Fruit fly (Drosophila melanogaster) whole organism, embryonic: ENCODE measurements around the gene Orct2.

ENCODE experiments used
- Blimp-1 ChIP-seq: fragments of 200-800 bp; sonication (Bioruptor generic); optimal IDR thresholded peaks from 3 replicates; lab custom pipeline; 2018; ENCODE audit warnings: missing biosample characterization, missing genetic modification characterization, mild to moderate bottlenecking, moderate library complexity, missing genetic modification reagents
- CG10321 ChIP-seq: fragments of 200-800 bp; sonication (Bioruptor generic); IDR thresholded peaks from 2 replicates; pipeline ENCODE4 v1.3.6; 2022; ENCODE audit warnings: missing biosample characterization, missing genetic modification characterization
- CG10543 ChIP-seq: fragments of 200-800 bp; sonication (Bioruptor generic); optimal IDR thresholded peaks from 3 replicates; lab custom pipeline; 2017; ENCODE audit warnings: missing biosample characterization, mild to moderate bottlenecking, missing genetic modification characterization, moderate library complexity
- CG11085 ChIP-seq: fragments of 200-800 bp; sonication (Bioruptor generic); IDR thresholded peaks from 2 replicates; pipeline ENCODE4 v1.3.6; 2022; ENCODE audit warnings: missing biosample characterization, missing genetic modification characterization
- CG11695 ChIP-seq: fragments of 200-800 bp; sonication (Bioruptor generic); IDR thresholded peaks from 3 replicates; pipeline ENCODE4 v1.3.6; 2022; ENCODE audit warnings: missing biosample characterization, missing genetic modification characterization
- CG13296 ChIP-seq: fragments of 200-800 bp; sonication (Bioruptor generic); optimal IDR thresholded peaks from 3 replicates; lab custom pipeline; 2018; ENCODE audit warnings: missing biosample characterization, mild to moderate bottlenecking, missing genetic modification characterization
- CG14050 ChIP-seq: fragments of 200-800 bp; sonication (Bioruptor generic); IDR thresholded peaks from 3 replicates; pipeline ENCODE4 v1.3.6; 2022; ENCODE audit warnings: missing biosample characterization, missing genetic modification characterization
- CG17802 ChIP-seq: fragments of 200-800 bp; sonication (Bioruptor generic); optimal IDR thresholded peaks from 2 replicates; lab custom pipeline; 2018; ENCODE audit warnings: missing biosample characterization, mild to moderate bottlenecking, missing genetic modification characterization, moderate library complexity
- CG2116 ChIP-seq: fragments of 200-800 bp; sonication (Bioruptor generic); optimal IDR thresholded peaks from 3 replicates; lab custom pipeline; 2018; ENCODE audit warnings: missing biosample characterization, mild to moderate bottlenecking, missing genetic modification characterization
- CG2889 ChIP-seq: fragments of 200-800 bp; sonication (Bioruptor generic); IDR thresholded peaks from 3 replicates; pipeline ENCODE4 v1.3.6; 2022; ENCODE audit warnings: missing biosample characterization, missing genetic modification characterization
- CG31441 ChIP-seq: fragments of 200-800 bp; sonication (Bioruptor generic); IDR thresholded peaks from 2 replicates; pipeline ENCODE4 v1.3.6; 2022; ENCODE audit warnings: missing biosample characterization, missing genetic modification characterization
- CG3163 ChIP-seq: fragments of 200-800 bp; sonication (Bioruptor generic); optimal IDR thresholded peaks from 3 replicates; lab custom pipeline; 2016; ENCODE audit warnings: missing biosample characterization, missing genetic modification characterization
- CG3726 ChIP-seq: fragments of 200-800 bp; sonication (Bioruptor generic); IDR thresholded peaks from 3 replicates; pipeline ENCODE4, ENCODE4 v1.3.6; 2022; ENCODE audit warnings: missing biosample characterization, missing genetic modification characterization
- CG6765 ChIP-seq: fragments of 200-800 bp; sonication (Bioruptor generic); optimal IDR thresholded peaks from 3 replicates; lab custom pipeline; 2017; ENCODE audit warnings: missing biosample characterization, mild to moderate bottlenecking, missing genetic modification characterization
- CG6813 ChIP-seq: fragments of 200-800 bp; sonication (Bioruptor generic); optimal IDR thresholded peaks from 2 replicates; lab custom pipeline; 2017; ENCODE audit warnings: missing biosample characterization, missing genetic modification characterization, mild to moderate bottlenecking, moderate library complexity, missing genetic modification reagents
- CG7556 ChIP-seq: fragments of 200-800 bp; sonication (Bioruptor generic); optimal IDR thresholded peaks from 2 replicates; lab custom pipeline; 2017; ENCODE audit warnings: missing biosample characterization, mild to moderate bottlenecking, missing genetic modification characterization
- CG8290 ChIP-seq, 3 experiments: fragments of 200-800 bp; sonication (Bioruptor generic); optimal IDR thresholded peaks; 2 replicates each; lab custom pipeline; 2016 to 2019; ENCODE audit warnings: missing biosample characterization in 3 of 3, missing genetic modification characterization in 3 of 3, mild to moderate bottlenecking in 2 of 3, moderate library complexity in 1 of 3
- CG9215 ChIP-seq: fragments of 200-800 bp; sonication (Bioruptor generic); IDR thresholded peaks from 2 replicates; pipeline ENCODE4 v1.3.6; 2022; ENCODE audit warnings: missing biosample characterization, missing genetic modification characterization
- Chrac-16 ChIP-seq: fragments of 200-800 bp; sonication (Bioruptor generic); optimal IDR thresholded peaks from 3 replicates; lab custom pipeline; 2016; ENCODE audit warnings: missing biosample characterization, missing genetic modification characterization
- Deaf1 ChIP-seq: fragments of 200-800 bp; optimal IDR thresholded peaks from 3 replicates; lab custom pipeline; 2019; ENCODE audit warnings: missing biosample characterization, mild to moderate bottlenecking, missing genetic modification characterization, moderate library complexity
- Dek ChIP-seq: fragments of 200-800 bp; sonication (Bioruptor generic); optimal IDR thresholded peaks from 3 replicates; lab custom pipeline; 2019; ENCODE audit warnings: missing biosample characterization, mild to moderate bottlenecking, missing genetic modification characterization, moderate library complexity
- E2f1 ChIP-seq: fragments of 200-800 bp; sonication (Bioruptor generic); IDR thresholded peaks from 2 replicates; pipeline ENCODE4 v1.3.6; 2022; ENCODE audit warnings: missing biosample characterization, missing genetic modification characterization
- Ets65A ChIP-seq: fragments of 200-800 bp; sonication (Bioruptor generic); peaks from one replicate; lab custom pipeline; 2016; ENCODE audit warnings: missing biosample characterization, missing genetic modification characterization
- GATAe ChIP-seq: fragments of 200-800 bp; sonication (Bioruptor generic); conservative IDR thresholded peaks from 2 replicates; pipeline ENCODE4 v1.3.6; 2022; ENCODE audit warnings: missing biosample characterization, missing genetic modification characterization
- HLH3B ChIP-seq: fragments of 200-800 bp; sonication (Bioruptor generic); IDR thresholded peaks from 2 replicates; pipeline ENCODE4 v1.3.6; 2022; ENCODE audit warnings: missing biosample characterization, missing genetic modification characterization
- Hmx ChIP-seq: fragments of 200-800 bp; sonication (Bioruptor generic); optimal IDR thresholded peaks from 2 replicates; lab custom pipeline; 2016; ENCODE audit warnings: missing biosample characterization, missing genetic modification characterization
- Lhr ChIP-seq: fragments of 200-800 bp; sonication (Bioruptor generic); optimal IDR thresholded peaks from 3 replicates; lab custom pipeline; 2017; ENCODE audit warnings: mild to moderate bottlenecking, missing biosample characterization, missing genetic modification reagents, missing genetic modification characterization
- MTF-1 ChIP-seq: fragments of 200-800 bp; sonication (Bioruptor generic); optimal IDR thresholded peaks from 2 replicates; lab custom pipeline; 2018; ENCODE audit warnings: missing biosample characterization, mild to moderate bottlenecking, missing genetic modification characterization, borderline replicate concordance
- Mrtf ChIP-seq: fragments of 200-800 bp; sonication (Bioruptor generic); IDR thresholded peaks from 3 replicates; pipeline ENCODE4 v1.3.6; 2022; ENCODE audit warnings: missing biosample characterization, missing genetic modification characterization
- Optix ChIP-seq: fragments of 200-800 bp; sonication (Bioruptor generic); IDR thresholded peaks from 3 replicates; pipeline ENCODE4 v1.3.6; 2022; ENCODE audit warnings: missing biosample characterization, missing genetic modification characterization
- Side ChIP-seq: fragments of 200-800 bp; sonication (Bioruptor generic); optimal IDR thresholded peaks from 2 replicates; lab custom pipeline; 2016; ENCODE audit warnings: missing biosample characterization, missing genetic modification characterization
- Sin3A ChIP-seq: fragments of >200 bp; optimal IDR thresholded peaks from 2 replicates; lab custom pipeline; 2018
- Sox102F ChIP-seq: fragments of 200-800 bp; sonication (Bioruptor generic); optimal IDR thresholded peaks from 2 replicates; lab custom pipeline; 2018; ENCODE audit warnings: missing biosample characterization, mild to moderate bottlenecking, missing genetic modification characterization, moderate library complexity
- Usf ChIP-seq: fragments of 200-800 bp; sonication (Bioruptor generic); optimal IDR thresholded peaks from 2 replicates; lab custom pipeline; 2017; ENCODE audit warnings: missing genotype, missing biosample characterization, missing genetic modification characterization
- dimm ChIP-seq: fragments of 200-800 bp; sonication (Bioruptor generic); IDR thresholded peaks from 2 replicates; pipeline ENCODE4 v1.3.6; 2022; ENCODE audit warnings: missing biosample characterization, missing genetic modification characterization
- dm ChIP-seq: fragments of 200-800 bp; sonication (Bioruptor generic); optimal IDR thresholded peaks from 3 replicates; lab custom pipeline; 2016; ENCODE audit warnings: missing biosample characterization, missing genetic modification characterization
- dysf ChIP-seq: fragments of 200-800 bp; sonication (Bioruptor generic); IDR thresholded peaks from 3 replicates; pipeline ENCODE4 v1.3.6; 2022; ENCODE audit warnings: missing biosample characterization, missing genetic modification characterization
- emc ChIP-seq: fragments of 200-800 bp; sonication (Bioruptor generic); optimal IDR thresholded peaks from 2 replicates; lab custom pipeline; 2016; ENCODE audit warnings: missing biosample characterization, missing genetic modification characterization
- fd3F ChIP-seq: fragments of 200-800 bp; sonication (Bioruptor generic); optimal IDR thresholded peaks from 2 replicates; lab custom pipeline; 2018; ENCODE audit warnings: missing biosample characterization, mild to moderate bottlenecking, missing genetic modification characterization, moderate library complexity
- gt ChIP-seq: fragments of 200-800 bp; sonication (Bioruptor generic); IDR thresholded peaks from 2 replicates; pipeline ENCODE4 v1.3.6; 2022; ENCODE audit warnings: missing biosample characterization, missing genetic modification characterization
- kay ChIP-seq: fragments of 200-800 bp; sonication (Bioruptor generic); optimal IDR thresholded peaks from 2 replicates; lab custom pipeline; 2016; ENCODE audit warnings: missing biosample characterization, missing genetic modification characterization
- klu ChIP-seq: fragments of 200-800 bp; sonication (Bioruptor generic); IDR thresholded peaks from 2 replicates; pipeline ENCODE4 v1.3.6; 2022; ENCODE audit warnings: missing biosample characterization, missing genetic modification characterization
- lmd ChIP-seq: fragments of 200-800 bp; sonication (Bioruptor generic); IDR thresholded peaks from 2 replicates; pipeline ENCODE4 v1.3.6; 2022; ENCODE audit warnings: missing biosample characterization, missing genetic modification characterization
- pita ChIP-seq: fragments of 200-800 bp; sonication (Bioruptor generic); optimal IDR thresholded peaks from 2 replicates; lab custom pipeline; 2017; ENCODE audit warnings: missing biosample characterization, mild to moderate bottlenecking, missing genetic modification characterization
- slou ChIP-seq: fragments of 200-800 bp; sonication (Bioruptor generic); optimal IDR thresholded peaks from 3 replicates; lab custom pipeline; 2016; ENCODE audit warnings: missing biosample characterization, missing genetic modification characterization
- sr ChIP-seq: fragments of 200-800 bp; sonication (Bioruptor generic); IDR thresholded peaks from 3 replicates; pipeline ENCODE4 v1.3.6; 2022; ENCODE audit warnings: missing biosample characterization, missing genetic modification characterization
- ttk ChIP-seq: fragments of 200-800 bp; sonication (Bioruptor generic); IDR thresholded peaks from 2 replicates; pipeline ENCODE4 v2.1.2; 2022; ENCODE audit warnings: missing biosample characterization, missing genetic modification characterization
- zen ChIP-seq: fragments of 200-800 bp; sonication (Bioruptor generic); optimal IDR thresholded peaks from 3 replicates; lab custom pipeline; 2018; ENCODE audit warnings: missing biosample characterization, mild to moderate bottlenecking, missing genetic modification characterization, moderate library complexity
- zen2 ChIP-seq: fragments of 200-800 bp; sonication (Bioruptor generic); IDR thresholded peaks from 3 replicates; pipeline ENCODE4 v1.3.6; 2022; ENCODE audit warnings: missing biosample characterization, missing genetic modification characterization; ENCODE audit not compliant: partially characterized antibody

Orct2 gene

dm6 chr3R:24318217-24319082 is 45.6 kb downstream of the Orct2 start, which contains the start of the genes Nab2 and BRWD3 (continued):
- TF ChIP-seq Blimp-1, result no peak
- no peak for TF ChIP-seq emc (GFP tag; lab: Kevin White, UChicago)
- TF ChIP-seq Side (GFP tag; lab: Kevin White, UChicago), result no peak
- TF ChIP-seq pita (GFP tag; lab: Kevin White, UChicago), result no peak
- TF ChIP-seq CG10321, result no peak
- peak; percentile 45; the same call in 1 of the 2 replicates for TF ChIP-seq E2f1 (GFP tag; lab: Robert Waterston, UW)
- peak; percentile 28 for TF ChIP-seq zen (tag; lab: Kevin White, UChicago)
- TF ChIP-seq slou (GFP tag; lab: Kevin White, UChicago), result no peak
- no peak for TF ChIP-seq sr (GFP tag; lab: Robert Waterston, UW)
- TF ChIP-seq CG2116 (GFP tag; lab: Kevin White, UChicago), result peak; percentile 53
- TF ChIP-seq CG3163 (GFP tag; lab: Kevin White, UChicago), result no peak
- no peak for TF ChIP-seq CG8290 (GFP tag; optimal IDR thresholded peaks at IDR 0.05; lab: Kevin White, UChicago)
- TF ChIP-seq CG8290 (tag; optimal IDR thresholded peaks at IDR 0.05; lab: Kevin White, UChicago), result no peak
- TF ChIP-seq CG11695 (GFP tag; lab: Robert Waterston, UW), result no peak
- no peak for TF ChIP-seq CG7556 (GFP tag; lab: Kevin White, UChicago)
- no peak for TF ChIP-seq CG13296 (GFP tag; lab: Kevin White, UChicago)
- no peak for TF ChIP-seq CG2889
- TF ChIP-seq CG11085 (GFP tag; lab: Robert Waterston, UW), result no peak
- TF ChIP-seq gt (GFP tag; lab: Robert Waterston, UW), result no peak
- no peak for TF ChIP-seq dm (GFP tag; lab: Kevin White, UChicago)
- TF ChIP-seq GATAe (GFP tag; lab: Robert Waterston, UW), result no peak
- TF ChIP-seq zen2 (GFP tag; lab: Robert Waterston, UW), result peak; percentile 49; the same call in 1 of the 3 replicates
- no peak for TF ChIP-seq klu (GFP tag; lab: Robert Waterston, UW)
- 0 out of 2 replicates have a peak, but pooled peaks have one; percentile 24 for TF ChIP-seq ttk (GFP tag; lab: Robert Waterston, UW)
- peak; percentile 18 for TF ChIP-seq Sin3A (lab: Kevin White, UChicago)
- TF ChIP-seq Sox102F (GFP tag; lab: Kevin White, UChicago), result no peak
- no peak for TF ChIP-seq MTF-1 (GFP tag; lab: Kevin White, UChicago)
- peak; percentile 22 for TF ChIP-seq fd3F (GFP tag; lab: Kevin White, UChicago)
- TF ChIP-seq Mrtf, result no peak
- TF ChIP-seq dysf (GFP tag; lab: Robert Waterston, UW), result peak; percentile 53; the same call in 1 of the 3 replicates
- TF ChIP-seq CG6765 (GFP tag; lab: Kevin White, UChicago), result no peak
- no peak for TF ChIP-seq CG31441 (GFP tag; lab: Robert Waterston, UW)
- TF ChIP-seq Chrac-16, result no peak
- peak; percentile 84 for TF ChIP-seq Ets65A (GFP tag; lab: Kevin White, UChicago)
- peak; percentile 38 for TF ChIP-seq CG10543
- TF ChIP-seq CG6813 (GFP tag; lab: Kevin White, UChicago), result no peak
- no peak for TF ChIP-seq Hmx (GFP tag; lab: Kevin White, UChicago)
- no peak for TF ChIP-seq Optix (GFP tag; lab: Robert Waterston, UW)
- no peak; the same call in 1 of the 2 replicates for TF ChIP-seq CG9215 (GFP tag; lab: Robert Waterston, UW)
- TF ChIP-seq Usf, result no peak
- peak; percentile 22; the same call in 1 of the 2 replicates for TF ChIP-seq lmd (GFP tag; lab: Robert Waterston, UW)
- no peak for TF ChIP-seq Lhr (GFP tag; lab: Kevin White, UChicago)
- no peak for TF ChIP-seq CG17802 (tag; lab: Kevin White, UChicago)
- no peak for TF ChIP-seq CG3726
- peak; percentile 21 for TF ChIP-seq Dek (tag; lab: Kevin White, UChicago)
- no peak for TF ChIP-seq Deaf1 (tag; lab: Kevin White, UChicago)
- TF ChIP-seq dimm (GFP tag; lab: Robert Waterston, UW), result no peak
- no peak for TF ChIP-seq kay (GFP tag; lab: Kevin White, UChicago)
- peak; percentile 29; the same call in 1 of the 2 replicates for TF ChIP-seq HLH3B
- TF ChIP-seq CG14050 (GFP tag; lab: Robert Waterston, UW), result no peak
